Worm (Caenorhabditis elegans) whole organism, L4/young adult: ENCODE measurements around the gene unc-5.

ENCODE experiments used
- W03F9.2 ChIP-seq: fragments of 150-350 bp; optimal IDR thresholded peaks from 2 replicates; lab custom pipeline; 2014; ENCODE audit warnings: missing biosample characterization, missing genetic modification characterization
- dao-5 ChIP-seq: sonication (generic microtip); optimal IDR thresholded peaks from 2 replicates; lab custom pipeline; 2016; ENCODE audit warnings: missing genotype, missing genetic modification characterization, moderate library complexity, missing compliant biosample characterization
- him-1 ChIP-seq: sonication (generic microtip); optimal IDR thresholded peaks from 2 replicates; lab custom pipeline; 2016; ENCODE audit warnings: missing genotype, missing genetic modification reagents, missing genetic modification characterization, missing compliant biosample characterization

DNA sequence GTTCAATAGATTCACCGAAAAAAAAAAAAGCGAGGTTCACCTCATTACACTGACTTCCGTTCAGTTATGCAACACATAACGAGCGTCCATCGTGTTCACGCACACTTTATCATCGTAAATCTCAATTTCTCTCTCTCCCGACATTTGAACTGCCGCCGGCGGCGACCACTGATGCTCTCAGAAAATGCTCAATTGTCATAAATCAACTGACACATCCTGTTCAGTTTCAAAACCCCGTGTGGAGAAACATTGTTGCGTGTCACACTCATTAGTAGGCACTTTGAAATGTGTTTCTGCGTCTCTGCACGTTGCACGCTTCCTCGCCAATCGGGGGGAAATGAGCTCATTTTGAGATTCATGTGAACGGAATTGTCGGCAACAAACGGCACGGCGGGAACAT lies 7.6 kb upstream of the unc-5 start:
- TF ChIP-seq dao-5 (tag; lab: Kevin White, UChicago) (no peak), W03F9.2 (tag; lab: Kevin White, UChicago) (no peak), him-1 (tag; lab: Kevin White, UChicago) (no peak)
